Fruit fly (Drosophila melanogaster): ENCODE measurements around the gene Cpr76Ba.
A peak's percentile ranks its signal among the peaks of the same experiment; 100 is the strongest.

The Cpr76Ba gene

DNA sequence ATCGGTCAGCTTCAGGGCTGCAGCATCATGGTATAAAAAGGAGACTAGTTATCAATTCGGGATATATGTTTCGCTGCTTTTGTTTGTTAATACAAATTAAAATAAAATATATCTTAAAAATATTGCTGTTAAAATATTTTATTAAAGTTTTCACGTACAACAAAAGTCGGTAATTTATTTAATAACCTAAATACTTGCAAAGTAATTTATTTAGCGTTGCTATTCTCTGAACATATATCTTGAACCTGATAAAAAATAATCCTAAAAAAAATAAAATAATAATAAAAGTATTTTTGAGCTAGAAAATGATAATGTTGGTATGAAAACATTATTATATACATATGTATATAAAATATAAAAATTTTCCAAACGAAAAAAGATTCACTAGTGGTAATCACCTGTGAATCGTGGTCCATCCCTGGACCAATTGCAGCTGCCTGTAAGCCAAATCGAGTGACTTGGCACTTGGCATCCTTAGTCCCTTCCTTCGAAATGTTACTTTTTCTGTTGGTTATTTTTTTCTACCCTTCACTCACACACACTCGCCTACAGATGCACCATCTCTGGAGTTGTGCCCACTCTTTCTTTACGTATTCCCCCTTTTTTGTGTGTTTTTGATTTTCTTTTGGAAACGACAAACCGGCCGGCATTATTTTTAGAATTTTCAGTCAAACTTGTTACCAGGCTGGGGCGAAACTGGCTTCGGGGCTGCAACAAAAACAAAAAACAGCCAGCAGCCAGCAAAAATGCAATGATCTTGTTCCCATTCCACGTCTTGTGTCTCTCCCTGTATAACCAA, 39.3 kb upstream of the Cpr76Ba start (continued):
- TF ChIP-seq Sry-β (GFP tag; optimal IDR thresholded peaks at IDR 0.05) = no peak
- TF ChIP-seq CG11696 (GFP tag; IDR thresholded peaks at IDR 0.05) = no peak
- peak; percentile 50 for TF ChIP-seq CoRest (tag; optimal IDR thresholded peaks at IDR 0.05)
- no peak for TF ChIP-seq CG4730 (GFP tag; IDR thresholded peaks at IDR 0.05)
- no peak for TF ChIP-seq CG15479 (GFP tag; optimal IDR thresholded peaks at IDR 0.05)
- TF ChIP-seq lab (GFP tag; optimal IDR thresholded peaks at IDR 0.05) = no peak
- TF ChIP-seq pb (GFP tag; optimal IDR thresholded peaks at IDR 0.05) = no peak
- no peak for TF ChIP-seq tgo (GFP tag; IDR thresholded peaks at IDR 0.05)
- no peak for TF ChIP-seq stc (GFP tag; IDR thresholded peaks at IDR 0.05)
- no peak for TF ChIP-seq CG10959 (GFP tag; IDR thresholded peaks at IDR 0.05)
- no peak for TF ChIP-seq CG14441 (GFP tag; IDR thresholded peaks at IDR 0.05)
- TF ChIP-seq ranshi (GFP tag; IDR thresholded peaks at IDR 0.05) = no peak
- no peak for TF ChIP-seq CG1529 (GFP tag; optimal IDR thresholded peaks at IDR 0.05)
- TF ChIP-seq tx (GFP tag; optimal IDR thresholded peaks at IDR 0.05) = no peak
- no peak for TF ChIP-seq pfk (GFP tag; optimal IDR thresholded peaks at IDR 0.05)
- TF ChIP-seq Poxn (GFP tag; IDR thresholded peaks at IDR 0.05) = no peak
- no peak for TF ChIP-seq Mrtf (GFP tag; IDR thresholded peaks at IDR 0.05)
- TF ChIP-seq tio (GFP tag; optimal IDR thresholded peaks at IDR 0.05) = peak; percentile 13
- peak in 1 of 3 experiments; percentile 9 for TF ChIP-seq Stat92E (GFP tag; optimal IDR thresholded peaks at IDR 0.05)
- TF ChIP-seq CG10979 (tag; optimal IDR thresholded peaks at IDR 0.05) = peak; percentile 67
- no peak for TF ChIP-seq jumu (GFP tag; optimal IDR thresholded peaks at IDR 0.05)
- 0 out of 4 replicates have a peak, but pooled peaks have one; percentile 63 for TF ChIP-seq chinmo (GFP tag; IDR thresholded peaks at IDR 0.05; ENCODE audit: partially characterized antibody)
- TF ChIP-seq CG18262 (tag; optimal IDR thresholded peaks at IDR 0.05) = peak; percentile 82
- no peak for TF ChIP-seq so (GFP tag; IDR thresholded peaks at IDR 0.05)
- peak; percentile 58 for TF ChIP-seq CG12391 (tag; optimal IDR thresholded peaks at IDR 0.05)
- TF ChIP-seq Taf1 (GFP tag; IDR thresholded peaks at IDR 0.05) = no peak
- no peak for TF ChIP-seq CG11093 (GFP tag; IDR thresholded peaks at IDR 0.05)
- no peak for TF ChIP-seq Doc2 (GFP tag; IDR thresholded peaks at IDR 0.05)
- no peak for TF ChIP-seq zfh2 (GFP tag; optimal IDR thresholded peaks at IDR 0.05)
- no peak for TF ChIP-seq NFAT (GFP tag; IDR thresholded peaks at IDR 0.05)
- TF ChIP-seq CG13624 (GFP tag; optimal IDR thresholded peaks at IDR 0.05) = no peak
- no peak for TF ChIP-seq CG15011 (GFP tag; optimal IDR thresholded peaks at IDR 0.05)
- no peak for TF ChIP-seq sug (tag; optimal IDR thresholded peaks at IDR 0.05)
- TF ChIP-seq al (GFP tag; IDR thresholded peaks at IDR 0.05) = no peak
- no peak for TF ChIP-seq vvl (GFP tag; IDR thresholded peaks at IDR 0.05)
- no peak for TF ChIP-seq CG10321 (GFP tag; IDR thresholded peaks at IDR 0.05)
- TF ChIP-seq Xbp1 (GFP tag; optimal IDR thresholded peaks at IDR 0.05) = no peak
- no peak for TF ChIP-seq CG17328 (GFP tag; IDR thresholded peaks at IDR 0.05)
- no peak for TF ChIP-seq CG1024 (GFP tag; IDR thresholded peaks at IDR 0.05)
- TF ChIP-seq ash1 (GFP tag; optimal IDR thresholded peaks at IDR 0.05) = no peak
- TF ChIP-seq sqz (GFP tag; optimal IDR thresholded peaks at IDR 0.05) = peak; percentile 15
- TF ChIP-seq lmd (GFP tag; IDR thresholded peaks at IDR 0.05) = no peak
- no peak for TF ChIP-seq CG7987 (GFP tag; optimal IDR thresholded peaks at IDR 0.05)
- TF ChIP-seq CG9876 (GFP tag; optimal IDR thresholded peaks at IDR 0.05) = no peak
- TF ChIP-seq CG6654 (GFP tag; optimal IDR thresholded peaks at IDR 0.05) = no peak
- peak; percentile 40; the same call in 1 of the 2 replicates for TF ChIP-seq Xrp1 (GFP tag; IDR thresholded peaks at IDR 0.05)
- no peak for TF ChIP-seq fd102C (GFP tag; optimal IDR thresholded peaks at IDR 0.05)
- no peak for TF ChIP-seq fd3F (GFP tag; optimal IDR thresholded peaks at IDR 0.05)
- no peak for TF ChIP-seq CG10462 (GFP tag; optimal IDR thresholded peaks at IDR 0.05)
- peak in 1 of 3 experiments; percentile 91 for TF ChIP-seq lola (GFP tag; optimal IDR thresholded peaks at IDR 0.05)

Measured in whole organism, embryonic.